Worm (Caenorhabditis elegans) whole organism, midembryonic: ENCODE data around the gene elo-6.

ENCODE experiments used
- T22C8.4 ChIP-seq: fragments of 200-800 bp; sonication (Bioruptor generic); IDR thresholded peaks from 2 replicates; pipeline ENCODE4 v1.3.6; 2022; ENCODE audit warnings: missing genetic modification characterization, missing compliant biosample characterization
- cog-1 ChIP-seq: sonication (generic microtip); optimal IDR thresholded peaks from 2 replicates; lab custom pipeline; 2016; ENCODE audit warnings: missing genetic modification characterization, missing compliant biosample characterization
- flt-1 ChIP-seq: fragments of 200-800 bp; sonication (Bioruptor generic); IDR thresholded peaks from 2 replicates; pipeline ENCODE4 v1.3.6; 2022; ENCODE audit warnings: missing genetic modification characterization, missing compliant biosample characterization
- klf-2 ChIP-seq: fragments of 200-800 bp; sonication (Bioruptor generic); conservative IDR thresholded peaks from 2 replicates; pipeline ENCODE4 v1.3.6; 2022; ENCODE audit warnings: missing genetic modification reagents, missing genetic modification characterization, missing compliant biosample characterization
- med-1 ChIP-seq: sonication (generic microtip); optimal IDR thresholded peaks from 2 replicates; lab custom pipeline; 2017; ENCODE audit warnings: missing genetic modification characterization, mild to moderate bottlenecking, missing compliant biosample characterization, antibody characterized with exemption, missing genetic modification reagents; ENCODE audit not compliant: insufficient read depth
- ref-1 ChIP-seq: fragments of 200-800 bp; sonication (Bioruptor generic); conservative IDR thresholded peaks from 2 replicates; pipeline ENCODE4 v1.3.6; 2022; ENCODE audit warnings: missing genetic modification reagents, missing genetic modification characterization, missing compliant biosample characterization
- tab-1 ChIP-seq: fragments of 200-800 bp; sonication (Bioruptor generic); IDR thresholded peaks from 2 replicates; pipeline ENCODE4 v1.3.6; 2022; ENCODE audit warnings: missing genetic modification characterization, missing compliant biosample characterization
- ztf-23 ChIP-seq: fragments of 200-800 bp; sonication (Bioruptor generic); IDR thresholded peaks from 2 replicates; pipeline ENCODE4 v1.3.6; 2022; ENCODE audit warnings: missing genetic modification reagents, missing genetic modification characterization, missing compliant biosample characterization
- ztf-29 ChIP-seq: fragments of 200-800 bp; sonication (Bioruptor generic); IDR thresholded peaks from 2 replicates; pipeline ENCODE4 v1.3.6; 2022; ENCODE audit warnings: missing genetic modification reagents, missing genetic modification characterization, missing compliant biosample characterization

DNA sequence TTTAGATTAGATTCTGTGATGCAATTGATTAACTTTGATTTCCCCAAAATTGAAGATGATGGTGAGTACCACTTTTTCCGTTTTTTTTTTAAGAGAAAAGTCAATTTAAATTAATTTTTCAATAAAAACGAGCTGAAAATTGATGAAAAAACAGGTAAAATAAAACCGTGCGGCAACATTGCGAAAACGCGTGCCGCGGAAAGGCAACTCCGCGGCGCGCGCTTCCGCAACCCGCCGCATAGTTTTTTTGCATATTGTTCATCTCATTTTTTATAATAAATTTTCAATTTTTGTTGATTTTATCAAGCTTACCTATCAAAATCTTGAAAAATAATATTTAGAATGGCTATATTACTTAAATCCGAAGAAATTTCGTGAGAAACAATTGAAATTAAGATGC, 17.4 kb downstream of the elo-6 start:
- TF ChIP-seq ztf-23 (GFP tag; lab: Robert Waterston, UW) (0 out of 2 replicates have a peak, but pooled peaks have one; percentile 25), cog-1 (tag; lab: Kevin White, UChicago) (peak; percentile 26), flt-1 (GFP tag; lab: Robert Waterston, UW) (peak; percentile 85), ztf-29 (GFP tag; lab: Robert Waterston, UW) (0 out of 2 replicates have a peak, but pooled peaks have one; percentile 29), med-1 (GFP tag; lab: Kevin White, UChicago) (peak; percentile 34), tab-1 (GFP tag; lab: Robert Waterston, UW) (peak; percentile 39; the same call in 1 of the 2 replicates), klf-2 (GFP tag; lab: Robert Waterston, UW) (no peak), ref-1 (GFP tag; lab: Robert Waterston, UW) (0 out of 2 replicates have a peak, but pooled peaks have one; percentile 19), T22C8.4 (GFP tag; lab: Robert Waterston, UW) (peak; percentile 57; the same call in 1 of the 2 replicates)
